Worm (Caenorhabditis elegans) whole organism, L2 larva: ENCODE measurements around the gene clec-257.

Source experiments
- aly-2 ChIP-seq: fragments of 150-350 bp; optimal IDR thresholded peaks from 2 replicates; lab custom pipeline; 2014; ENCODE audit warnings: missing biosample characterization, missing genetic modification characterization
- ceh-82 ChIP-seq: fragments of 150-350 bp; optimal IDR thresholded peaks from 2 replicates; lab custom pipeline; 2014; ENCODE audit warnings: missing biosample characterization, missing genetic modification characterization
- elt-3 ChIP-seq: sonication (generic microtip); optimal IDR thresholded peaks from 2 replicates; lab custom pipeline; 2017; ENCODE audit warnings: missing biosample characterization, missing genetic modification characterization
- mab-5 ChIP-seq: fragments of 150-350 bp; optimal IDR thresholded peaks from 2 replicates; lab custom pipeline; 2014; ENCODE audit warnings: missing biosample characterization, missing genetic modification characterization
- nhr-77 ChIP-seq: fragments of 150-350 bp; optimal IDR thresholded peaks from 2 replicates; lab custom pipeline; 2014; ENCODE audit warnings: missing biosample characterization, missing genetic modification characterization
- zag-1 ChIP-seq: fragments of 150-350 bp; optimal IDR thresholded peaks from 2 replicates; lab custom pipeline; 2014; ENCODE audit warnings: missing biosample characterization, missing genetic modification characterization
- ztf-1 ChIP-seq: fragments of 200-800 bp; sonication (Bioruptor generic); conservative IDR thresholded peaks from 2 replicates; pipeline ENCODE4 v1.3.6; 2022; ENCODE audit warnings: missing genetic modification characterization, missing compliant biosample characterization

DNA sequence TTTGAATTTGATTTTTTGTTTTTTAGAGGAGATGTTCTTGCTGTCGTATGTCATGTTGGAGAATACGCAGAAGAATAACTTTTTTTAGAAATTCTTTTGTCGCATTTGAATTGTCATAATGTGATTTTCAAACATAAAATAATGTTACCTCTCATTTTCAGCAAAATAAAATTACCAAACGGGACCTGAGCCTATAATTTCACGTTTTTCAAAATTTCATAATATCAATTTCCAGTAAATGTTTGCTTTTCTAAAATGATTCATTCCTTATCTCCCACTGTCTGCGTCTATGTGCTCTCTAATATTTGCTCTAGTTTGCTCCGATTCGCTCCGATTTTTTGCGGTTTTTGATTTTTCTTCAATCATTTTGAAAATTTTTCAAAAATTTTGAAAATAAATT, 17.8 kb downstream of the clec-257 start, which contains the start of gene nhr-231:
- no peak for TF ChIP-seq nhr-77 (tag; lab: Kevin White, UChicago)
- no peak for TF ChIP-seq zag-1
- TF ChIP-seq mab-5 (tag; lab: Kevin White, UChicago): no peak
- TF ChIP-seq elt-3: no peak
- no peak for TF ChIP-seq ceh-82 (tag; lab: Kevin White, UChicago)
- TF ChIP-seq aly-2 (tag; lab: Kevin White, UChicago): no peak
- TF ChIP-seq ztf-1 (GFP tag; lab: Robert Waterston, UW): no peak
